Fruit fly (Drosophila melanogaster): Measurements from ENCODE around the gene Jwa.

Jwa gene

dm6 chr2L:18705617-18706046 lies at the start of gene Jwa:
Gene Jwa (minus strand): TSS chr2L:18705703.
- TF ChIP-seq CG8478 (optimal IDR thresholded peaks at IDR 0.05) (no peak), CTCF (optimal IDR thresholded peaks at IDR 0.05) (no peak)

- no peak for TF ChIP-seq CG8478 (optimal IDR thresholded peaks at IDR 0.05)
- no peak for TF ChIP-seq CTCF (optimal IDR thresholded peaks at IDR 0.05)
These were observed 47.7 kb upstream of the Jwa start for dm6 chr2L:18753242-18753641.

- no peak for TF ChIP-seq CG8478 (optimal IDR thresholded peaks at IDR 0.05)
- no peak for TF ChIP-seq CTCF (optimal IDR thresholded peaks at IDR 0.05)
These were observed 47.3 kb upstream of the Jwa start for dm6 chr2L:18752823-18753222.

- TF ChIP-seq CTCF (optimal IDR thresholded peaks at IDR 0.05) (no peak), CG8478 (optimal IDR thresholded peaks at IDR 0.05) (no peak)
These were observed 46.5 kb upstream of the Jwa start for dm6 chr2L:18752038-18752437.

- TF ChIP-seq CG8478 (optimal IDR thresholded peaks at IDR 0.05): no peak
- no peak for TF ChIP-seq CTCF (optimal IDR thresholded peaks at IDR 0.05)
These were observed 45.8 kb upstream of the Jwa start for dm6 chr2L:18751337-18751736.

- TF ChIP-seq CTCF (optimal IDR thresholded peaks at IDR 0.05): no peak
These were observed 41.2 kb upstream of the Jwa start for dm6 chr2L:18746694-18747093.

dm6 chr2L:18745454-18745853 lies 40.0 kb upstream of the Jwa start:
- TF ChIP-seq CG8478 (optimal IDR thresholded peaks at IDR 0.05) (no peak), CTCF (optimal IDR thresholded peaks at IDR 0.05) (no peak)

- TF ChIP-seq CTCF (optimal IDR thresholded peaks at IDR 0.05) (no peak), CG8478 (optimal IDR thresholded peaks at IDR 0.05) (no peak)
These were observed 38.4 kb upstream of the Jwa start for dm6 chr2L:18743896-18744295.

- TF ChIP-seq CTCF (optimal IDR thresholded peaks at IDR 0.05) (no peak), CG8478 (optimal IDR thresholded peaks at IDR 0.05) (no peak)
These were observed 37.2 kb upstream of the Jwa start for dm6 chr2L:18742710-18743109.

dm6 chr2L:18740010-18740409 lies 34.5 kb upstream of the Jwa start, which contains the start of the genes CG42752 and CG15167:
Gene CG42752 (minus strand): TSS chr2L:18740110.
Gene CG15167 (plus strand): TSS chr2L:18740358.
- TF ChIP-seq CTCF (optimal IDR thresholded peaks at IDR 0.05) (no peak), CG8478 (optimal IDR thresholded peaks at IDR 0.05) (no peak)

- TF ChIP-seq CTCF (optimal IDR thresholded peaks at IDR 0.05): no peak
- TF ChIP-seq CG8478 (optimal IDR thresholded peaks at IDR 0.05): no peak
These were observed 31.7 kb upstream of the Jwa start for dm6 chr2L:18737239-18737638.

dm6 chr2L:18735553-18736167 lies 30.2 kb upstream of the Jwa start:
- TF ChIP-seq CTCF (optimal IDR thresholded peaks at IDR 0.05): no peak
- no peak for TF ChIP-seq CG8478 (optimal IDR thresholded peaks at IDR 0.05)

- TF ChIP-seq CG8478 (optimal IDR thresholded peaks at IDR 0.05) (no peak), CTCF (optimal IDR thresholded peaks at IDR 0.05) (no peak)
These were observed 27.4 kb upstream of the Jwa start for dm6 chr2L:18732760-18733530.

dm6 chr2L:18732291-18732690 lies 26.8 kb upstream of the Jwa start, which contains the start of gene CG10348:
Gene CG10348 (minus strand): TSS chr2L:18732524.
- TF ChIP-seq CTCF (optimal IDR thresholded peaks at IDR 0.05) (no peak), CG8478 (optimal IDR thresholded peaks at IDR 0.05) (no peak)

dm6 chr2L:18727986-18728385 lies 22.5 kb upstream of the Jwa start:
- TF ChIP-seq CG8478 (optimal IDR thresholded peaks at IDR 0.05) (no peak), CTCF (optimal IDR thresholded peaks at IDR 0.05) (no peak)

- TF ChIP-seq CG8478 (optimal IDR thresholded peaks at IDR 0.05) (no peak), CTCF (optimal IDR thresholded peaks at IDR 0.05) (no peak)
These were observed 19.3 kb upstream of the Jwa start for dm6 chr2L:18724842-18725241.
